Worm (Caenorhabditis elegans) whole organism, L1 larva: ENCODE measurements around the gene W04G3.5.
A peak's percentile ranks its signal among the peaks of the same experiment; 100 is the strongest.

Source experiments
- C04F5.9 ChIP-seq: sonication (generic microtip); optimal IDR thresholded peaks from 2 replicates; lab custom pipeline; 2016; ENCODE audit warnings: missing genetic modification characterization, missing compliant biosample characterization
- C16A3.4 ChIP-seq: fragments of 150-350 bp; optimal IDR thresholded peaks from 2 replicates; lab custom pipeline; 2014; ENCODE audit warnings: missing biosample characterization, missing genetic modification characterization
- C34B4.2 ChIP-seq: sonication (generic microtip); optimal IDR thresholded peaks from 2 replicates; lab custom pipeline; 2017; ENCODE audit warnings: mild to moderate bottlenecking, missing genetic modification characterization, missing compliant biosample characterization
- F16B12.6 ChIP-seq: fragments of 150-350 bp; optimal IDR thresholded peaks from 2 replicates; lab custom pipeline; 2014; ENCODE audit warnings: missing biosample characterization, missing genetic modification characterization
- alr-1 ChIP-seq: fragments of 200-800 bp; sonication (Bioruptor generic); optimal IDR thresholded peaks from 2 replicates; lab custom pipeline; 2018; ENCODE audit warnings: borderline replicate concordance, mild to moderate bottlenecking, missing genetic modification characterization, missing compliant biosample characterization
- blmp-1 ChIP-seq: fragments of 150-350 bp; optimal IDR thresholded peaks from 2 replicates; lab custom pipeline; 2014; ENCODE audit warnings: missing biosample characterization, missing genetic modification characterization
- ceh-8 ChIP-seq: fragments of 200-800 bp; sonication (Bioruptor generic); optimal IDR thresholded peaks from 2 replicates; lab custom pipeline; 2018; ENCODE audit warnings: mild to moderate bottlenecking, missing genetic modification characterization, moderate library complexity, missing compliant biosample characterization
- ceh-88 ChIP-seq: fragments of 200-800 bp; sonication (Bioruptor generic); IDR thresholded peaks from 2 replicates; pipeline ENCODE4 v1.3.6; 2022; ENCODE audit warnings: missing genetic modification characterization, missing compliant biosample characterization
- ces-1 ChIP-seq: fragments of 150-350 bp; optimal IDR thresholded peaks from 2 replicates; lab custom pipeline; 2014; ENCODE audit warnings: missing biosample characterization, missing genetic modification reagents, missing genetic modification characterization
- dpl-1 ChIP-seq, 3 experiments: fragments of 150-350 bp in 2 of 3; sonication (generic microtip) in 1 of 3; optimal IDR thresholded peaks; 2 replicates each; lab custom pipeline; 2014 to 2017; ENCODE audit warnings: missing biosample characterization in 3 of 3, missing genetic modification characterization in 3 of 3, missing genetic modification reagents in 3 of 3
- efl-1 ChIP-seq, 4 experiments: fragments of 150-350 bp; optimal IDR thresholded peaks in 3 of 4; peaks in 1 of 4; 1 replicate in 1 of 4; 2 replicates in 3 of 4; lab custom pipeline; 2014; ENCODE audit warnings: missing biosample characterization in 2 of 4, missing genetic modification characterization in 2 of 4, missing genetic modification reagents in 2 of 4
- elt-2 ChIP-seq: sonication (generic microtip); optimal IDR thresholded peaks from 2 replicates; lab custom pipeline; 2016; ENCODE audit warnings: missing genetic modification characterization, mild to moderate bottlenecking, inconsistent platforms, missing compliant biosample characterization, missing genetic modification reagents
- fkh-10 ChIP-seq: sonication (generic microtip); optimal IDR thresholded peaks from 2 replicates; lab custom pipeline; 2017; ENCODE audit warnings: missing biosample characterization, missing genetic modification reagents, missing genetic modification characterization
- hlh-17 ChIP-seq: fragments of 200-800 bp; sonication (Bioruptor generic); optimal IDR thresholded peaks from 2 replicates; lab custom pipeline; 2018; ENCODE audit warnings: missing genetic modification characterization, mild to moderate bottlenecking, missing compliant biosample characterization, moderate library complexity, borderline replicate concordance
- hlh-4 ChIP-seq: sonication (generic microtip); optimal IDR thresholded peaks from 2 replicates; lab custom pipeline; 2016; ENCODE audit warnings: mild to moderate bottlenecking, missing genetic modification characterization, missing compliant biosample characterization
- hpl-2 ChIP-seq: fragments of 150-350 bp; optimal IDR thresholded peaks from 2 replicates; lab custom pipeline; 2014; ENCODE audit warnings: missing biosample characterization, missing genetic modification reagents, missing genetic modification characterization
- irx-1 ChIP-seq: sonication (generic microtip); optimal IDR thresholded peaks from 2 replicates; lab custom pipeline; 2016; ENCODE audit warnings: missing genetic modification characterization, missing compliant biosample characterization
- jun-1 ChIP-seq: fragments of 150-350 bp; optimal IDR thresholded peaks from 2 replicates; lab custom pipeline; 2014; ENCODE audit warnings: missing biosample characterization, missing genetic modification reagents, missing genetic modification characterization
- lsy-2 ChIP-seq, 2 experiments: fragments of 150-350 bp; optimal IDR thresholded peaks; 2 replicates each; lab custom pipeline; 2014; ENCODE audit warnings: missing biosample characterization in 2 of 2, missing genetic modification characterization in 2 of 2
- nhr-12 ChIP-seq: sonication (generic microtip); optimal IDR thresholded peaks from 2 replicates; lab custom pipeline; 2017; ENCODE audit warnings: missing biosample characterization, missing genetic modification characterization
- nhr-20 ChIP-seq: sonication (generic microtip); optimal IDR thresholded peaks from 2 replicates; lab custom pipeline; 2016; ENCODE audit warnings: mild to moderate bottlenecking, missing genetic modification characterization, missing compliant biosample characterization
- pag-3 ChIP-seq: sonication (generic microtip); optimal IDR thresholded peaks from 2 replicates; lab custom pipeline; 2017; ENCODE audit warnings: missing genetic modification characterization, mild to moderate bottlenecking, missing compliant biosample characterization, antibody characterized with exemption, borderline replicate concordance; ENCODE audit not compliant: insufficient read depth
- pqm-1 ChIP-seq: sonication (generic microtip); optimal IDR thresholded peaks from 3 replicates; lab custom pipeline; 2017; ENCODE audit warnings: missing biosample characterization, missing genetic modification characterization
- rnt-1 ChIP-seq: sonication (generic microtip); optimal IDR thresholded peaks from 2 replicates; lab custom pipeline; 2016; ENCODE audit warnings: mild to moderate bottlenecking, missing genetic modification characterization, moderate library complexity, missing compliant biosample characterization
- snu-23 ChIP-seq: sonication (generic microtip); optimal IDR thresholded peaks from 2 replicates; lab custom pipeline; 2016; ENCODE audit warnings: missing genetic modification characterization, missing compliant biosample characterization
- sox-4 ChIP-seq: sonication (generic microtip); optimal IDR thresholded peaks from 2 replicates; lab custom pipeline; 2016; ENCODE audit warnings: missing genetic modification characterization, missing compliant biosample characterization
- sup-37 ChIP-seq: fragments of 200-800 bp; sonication (Bioruptor generic); optimal IDR thresholded peaks from 2 replicates; lab custom pipeline; 2018; ENCODE audit warnings: mild to moderate bottlenecking, missing genetic modification characterization, missing compliant biosample characterization
- unc-62 ChIP-seq: fragments of 150-350 bp; optimal IDR thresholded peaks from 2 replicates; lab custom pipeline; 2014; ENCODE audit warnings: missing biosample characterization, missing genetic modification reagents, missing genetic modification characterization
- unc-86 ChIP-seq: sonication (generic microtip); optimal IDR thresholded peaks from 2 replicates; lab custom pipeline; 2016; ENCODE audit warnings: missing genetic modification characterization, missing compliant biosample characterization
- ztf-11 ChIP-seq, 2 experiments: sonication (generic microtip); optimal IDR thresholded peaks; 2 replicates each; lab custom pipeline; 2016 to 2017; ENCODE audit warnings: missing genetic modification characterization in 2 of 2, missing biosample characterization in 1 of 2, missing compliant biosample characterization in 1 of 2
- ztf-4 ChIP-seq: fragments of 150-350 bp; optimal IDR thresholded peaks from 2 replicates; lab custom pipeline; 2014; ENCODE audit warnings: missing biosample characterization, missing genetic modification characterization

W04G3.5 gene

ce11 chrX:11098086-11098485 lies 24.6 kb downstream of the W04G3.5 start, which contains the start of gene W02H3.3:
Gene W02H3.3 (minus strand): TSS chrX:11098186.
- TF ChIP-seq dpl-1 (GFP tag; optimal IDR thresholded peaks at IDR 0.05; lab: Kevin White, UChicago): no peak
- no peak for TF ChIP-seq F16B12.6
- no peak for TF ChIP-seq hpl-2 (GFP tag; lab: Kevin White, UChicago)
- TF ChIP-seq C04F5.9 (tag; lab: Kevin White, UChicago): no peak
- no peak for TF ChIP-seq snu-23
- TF ChIP-seq pqm-1 (tag; lab: Kevin White, UChicago): no peak
- no peak for TF ChIP-seq unc-86 (tag; lab: Kevin White, UChicago)
- TF ChIP-seq fkh-10 (GFP tag; lab: Kevin White, UChicago): no peak
- TF ChIP-seq hlh-17: no peak

DNA sequence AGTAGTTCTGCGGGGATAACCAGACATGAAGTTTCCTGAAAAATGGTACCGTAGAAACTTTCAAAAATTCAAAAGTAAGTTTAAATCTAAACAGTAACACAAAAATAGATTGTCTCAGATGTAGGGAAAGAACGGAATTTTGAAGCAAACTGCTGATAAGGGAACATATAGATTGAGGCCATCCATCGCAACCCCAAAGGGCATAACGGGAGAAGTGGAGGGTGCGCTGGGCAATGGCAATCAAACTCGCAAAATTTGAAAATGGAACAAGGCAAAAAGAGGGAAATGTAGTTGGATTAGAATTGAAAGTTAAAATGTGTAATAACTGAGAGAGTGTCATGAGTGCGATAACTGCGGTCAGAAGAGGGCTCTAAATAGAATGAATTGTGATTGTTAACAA lies 29.7 kb downstream of the W04G3.5 start:
- no peak for TF ChIP-seq ztf-4 (tag; lab: Kevin White, UChicago)
- TF ChIP-seq, all 84 proteins: peak for 0

ce11 chrX:11104883-11105629 lies 31.6 kb downstream of the W04G3.5 start, which contains the start of gene W02H3.1:
Gene W02H3.1 (minus strand): TSS chrX:11105460.
- no peak for TF ChIP-seq unc-86 (tag; lab: Kevin White, UChicago)
- no peak for TF ChIP-seq ztf-11 (tag; optimal IDR thresholded peaks at IDR 0.05; lab: Kevin White, UChicago)
- no peak for TF ChIP-seq efl-1 (optimal IDR thresholded peaks at IDR 0.05; lab: Kevin White, UChicago)
- peak in 1 of 2 experiments; percentile 89 for TF ChIP-seq efl-1 (GFP tag; optimal IDR thresholded peaks at IDR 0.05 in 1 of 2; lab: Kevin White, UChicago)
- no peak for TF ChIP-seq alr-1 (tag; lab: Kevin White, UChicago)

ce11 chrX:11107076-11107475 lies 33.6 kb downstream of the W04G3.5 start, which contains the start of gene clc-17:
Gene clc-17 (plus strand): TSS chrX:11107376.
- TF ChIP-seq jun-1 (tag; lab: Kevin White, UChicago): no peak
- TF ChIP-seq rnt-1: no peak
- no peak for TF ChIP-seq ceh-8 (GFP tag; lab: Kevin White, UChicago)
- no peak for TF ChIP-seq sox-4 (tag; lab: Kevin White, UChicago)
- TF ChIP-seq sup-37: no peak
- no peak for TF ChIP-seq hpl-2 (GFP tag; lab: Kevin White, UChicago)
- no peak for TF ChIP-seq ces-1 (GFP tag; lab: Kevin White, UChicago)
- TF ChIP-seq ztf-4 (tag; lab: Kevin White, UChicago): no peak
- TF ChIP-seq unc-62 (GFP tag; lab: Kevin White, UChicago): no peak
- TF ChIP-seq C34B4.2 (tag; lab: Kevin White, UChicago): no peak
- TF ChIP-seq elt-2 (tag; lab: Kevin White, UChicago): no peak
- TF ChIP-seq nhr-12 (tag; lab: Kevin White, UChicago): no peak
- TF ChIP-seq hlh-4 (tag; lab: Kevin White, UChicago): no peak
- no peak for TF ChIP-seq ceh-88 (GFP tag; lab: Robert Waterston, UW)
- TF ChIP-seq C16A3.4: no peak
- no peak for TF ChIP-seq C04F5.9 (tag; lab: Kevin White, UChicago)
- no peak for TF ChIP-seq nhr-20 (tag; lab: Kevin White, UChicago)
- TF ChIP-seq irx-1 (tag; lab: Kevin White, UChicago): no peak

ce11 chrX:11109200-11109599 lies 35.7 kb downstream of the W04G3.5 start, which contains the start of gene grd-1:
Gene grd-1 (plus strand): TSS chrX:11109440.
- TF ChIP-seq lsy-2 (tag; optimal IDR thresholded peaks at IDR 0.05; lab: Kevin White, UChicago) (no peak), blmp-1 (peak; percentile 89)

- TF ChIP-seq ceh-8 (GFP tag; lab: Kevin White, UChicago) (peak; percentile 2), pag-3 (tag; lab: Kevin White, UChicago) (no peak)
- TF ChIP-seq, all 84 proteins: peak for 1
These were observed 41.0 kb downstream of the W04G3.5 start for ce11 chrX:11114420-11114819.
